Worm (Caenorhabditis elegans): ENCODE data around the gene arrd-28.

- TF ChIP-seq him-1 (tag; optimal IDR thresholded peaks at IDR 0.05) (no peak), dao-5 (tag; optimal IDR thresholded peaks at IDR 0.05) (no peak), W03F9.2 (tag; optimal IDR thresholded peaks at IDR 0.05) (no peak)
These were observed 28.7 kb upstream of the arrd-28 start for ce11 chrX:10155127-10155526.
